Worm (Caenorhabditis elegans) whole organism, midembryonic: ENCODE measurements around the gene nhr-251.

Experiments used
- T22C8.4 ChIP-seq: fragments of 200-800 bp; sonication (Bioruptor generic); IDR thresholded peaks from 2 replicates; pipeline ENCODE4 v1.3.6; 2022; ENCODE audit warnings: missing genetic modification characterization, missing compliant biosample characterization
- flt-1 ChIP-seq: fragments of 200-800 bp; sonication (Bioruptor generic); IDR thresholded peaks from 2 replicates; pipeline ENCODE4 v1.3.6; 2022; ENCODE audit warnings: missing genetic modification characterization, missing compliant biosample characterization
- klf-2 ChIP-seq: fragments of 200-800 bp; sonication (Bioruptor generic); conservative IDR thresholded peaks from 2 replicates; pipeline ENCODE4 v1.3.6; 2022; ENCODE audit warnings: missing genetic modification reagents, missing genetic modification characterization, missing compliant biosample characterization
- med-1 ChIP-seq: sonication (generic microtip); optimal IDR thresholded peaks from 2 replicates; lab custom pipeline; 2017; ENCODE audit warnings: missing genetic modification characterization, mild to moderate bottlenecking, missing compliant biosample characterization, antibody characterized with exemption, missing genetic modification reagents; ENCODE audit not compliant: insufficient read depth
- ref-1 ChIP-seq: fragments of 200-800 bp; sonication (Bioruptor generic); conservative IDR thresholded peaks from 2 replicates; pipeline ENCODE4 v1.3.6; 2022; ENCODE audit warnings: missing genetic modification reagents, missing genetic modification characterization, missing compliant biosample characterization
- tab-1 ChIP-seq: fragments of 200-800 bp; sonication (Bioruptor generic); IDR thresholded peaks from 2 replicates; pipeline ENCODE4 v1.3.6; 2022; ENCODE audit warnings: missing genetic modification characterization, missing compliant biosample characterization
- ztf-23 ChIP-seq: fragments of 200-800 bp; sonication (Bioruptor generic); IDR thresholded peaks from 2 replicates; pipeline ENCODE4 v1.3.6; 2022; ENCODE audit warnings: missing genetic modification reagents, missing genetic modification characterization, missing compliant biosample characterization

ce11 chrV:600231-600630 is at the start of gene nhr-251:
- no peak for TF ChIP-seq flt-1
- TF ChIP-seq klf-2 (GFP tag; lab: Robert Waterston, UW): no peak
- no peak for TF ChIP-seq tab-1 (GFP tag; lab: Robert Waterston, UW)
- no peak for TF ChIP-seq ztf-23
- TF ChIP-seq ref-1 (GFP tag; lab: Robert Waterston, UW): no peak
- no peak for TF ChIP-seq T22C8.4
- no peak for TF ChIP-seq med-1 (GFP tag; lab: Kevin White, UChicago)
